Fruit fly (Drosophila melanogaster) whole organism, pupa: ENCODE measurements around the gene Ir7e.

ENCODE experiments used
- CG10348 ChIP-seq: fragments of 200-800 bp; sonication (Bioruptor generic); IDR thresholded peaks from 2 replicates; pipeline ENCODE4 v1.3.6; 2022; ENCODE audit warnings: missing biosample characterization, missing genetic modification characterization
- CG13204 ChIP-seq: fragments of 200-800 bp; sonication (Bioruptor generic); optimal IDR thresholded peaks from 2 replicates; lab custom pipeline; 2018; ENCODE audit warnings: missing biosample characterization, mild to moderate bottlenecking, missing genetic modification characterization, moderate library complexity
- CG17806 ChIP-seq: fragments of 200-800 bp; sonication (Bioruptor generic); optimal IDR thresholded peaks from 2 replicates; lab custom pipeline; 2018; ENCODE audit warnings: missing biosample characterization, mild to moderate bottlenecking, missing genetic modification characterization, moderate library complexity
- D1 ChIP-seq: fragments of 200-800 bp; sonication (Bioruptor generic); optimal IDR thresholded peaks from 2 replicates; lab custom pipeline; 2018; ENCODE audit warnings: missing biosample characterization, mild to moderate bottlenecking, missing genetic modification characterization, moderate library complexity
- Pif1A ChIP-seq: fragments of 200-800 bp; sonication (Bioruptor generic); optimal IDR thresholded peaks from 3 replicates; lab custom pipeline; 2016; ENCODE audit warnings: missing biosample characterization, missing genetic modification characterization
- Snoo ChIP-seq: fragments of 200-800 bp; sonication (Bioruptor generic); optimal IDR thresholded peaks from 3 replicates; lab custom pipeline; 2017; ENCODE audit warnings: missing biosample characterization, mild to moderate bottlenecking, missing genetic modification characterization, inconsistent platforms
- fd96Ca ChIP-seq: fragments of 200-800 bp; sonication (Bioruptor generic); IDR thresholded peaks from 3 replicates; pipeline ENCODE4 v1.3.6; 2022; ENCODE audit warnings: missing biosample characterization, missing genetic modification characterization
- rn ChIP-seq: fragments of 200-800 bp; sonication (Bioruptor generic); IDR thresholded peaks from 2 replicates; pipeline ENCODE4 v1.3.6; 2022; ENCODE audit warnings: missing biosample characterization, missing genetic modification characterization

- peak; percentile 80 for TF ChIP-seq Pif1A (GFP tag; lab: Kevin White, UChicago)
- peak; percentile 65 for TF ChIP-seq CG17806 (tag; lab: Kevin White, UChicago)
- TF ChIP-seq fd96Ca, result no peak
- TF ChIP-seq rn, result peak; percentile 63; the same call in 1 of the 2 replicates
- no peak for TF ChIP-seq CG10348 (GFP tag; lab: Robert Waterston, UW)
- TF ChIP-seq D1, result peak; percentile 32
- TF ChIP-seq Snoo, result no peak
- no peak for TF ChIP-seq CG13204 (GFP tag; lab: Kevin White, UChicago)
Observed at dm6 chrX:7888386-7889024, 7.0 kb upstream of the Ir7e start, which contains the start of gene Acat1.
